Fruit fly (Drosophila melanogaster) whole organism, embryonic: ENCODE measurements around the gene CG31792.
A peak's percentile ranks its signal among the peaks of the same experiment; 100 is the strongest.

Source experiments
- Aef1 ChIP-seq: fragments of 200-800 bp; sonication (Bioruptor generic); IDR thresholded peaks from 3 replicates; pipeline ENCODE4 v1.3.6; 2022; ENCODE audit warnings: missing biosample characterization, missing genetic modification characterization
- Awh ChIP-seq: fragments of 200-800 bp; sonication (Bioruptor generic); IDR thresholded peaks from 2 replicates; pipeline ENCODE4, ENCODE4 v1.3.6; 2022; ENCODE audit warnings: missing biosample characterization, missing genetic modification characterization
- B-H2 ChIP-seq: fragments of 200-800 bp; sonication (Bioruptor generic); optimal IDR thresholded peaks from 2 replicates; lab custom pipeline; 2018; ENCODE audit warnings: missing biosample characterization, mild to moderate bottlenecking, missing genetic modification characterization
- CG10366 ChIP-seq: fragments of 200-800 bp; sonication (Bioruptor generic); IDR thresholded peaks from 2 replicates; pipeline ENCODE4 v1.3.6; 2022; ENCODE audit warnings: missing biosample characterization, missing genetic modification characterization
- CG11504 ChIP-seq: fragments of 200-800 bp; sonication (Bioruptor generic); optimal IDR thresholded peaks from 3 replicates; lab custom pipeline; 2019; ENCODE audit warnings: missing biosample characterization, mild to moderate bottlenecking, missing genetic modification characterization, moderate library complexity
- CG11695 ChIP-seq: fragments of 200-800 bp; sonication (Bioruptor generic); IDR thresholded peaks from 3 replicates; pipeline ENCODE4 v1.3.6; 2022; ENCODE audit warnings: missing biosample characterization, missing genetic modification characterization
- CG14667 ChIP-seq: fragments of 200-800 bp; sonication (Bioruptor generic); IDR thresholded peaks from 2 replicates; pipeline ENCODE4 v1.3.6; 2022; ENCODE audit warnings: missing biosample characterization, missing genetic modification characterization
- CG14710 ChIP-seq: fragments of 200-800 bp; sonication (Bioruptor generic); optimal IDR thresholded peaks from 3 replicates; lab custom pipeline; 2019; ENCODE audit warnings: missing biosample characterization, mild to moderate bottlenecking, missing genetic modification characterization, moderate library complexity
- CG15479 ChIP-seq: fragments of 200-800 bp; sonication (Bioruptor generic); optimal IDR thresholded peaks from 3 replicates; lab custom pipeline; 2019; ENCODE audit warnings: missing biosample characterization, mild to moderate bottlenecking, missing genetic modification characterization, moderate library complexity
- CG15514 ChIP-seq: fragments of 200-800 bp; sonication (Bioruptor generic); optimal IDR thresholded peaks from 3 replicates; lab custom pipeline; 2017; ENCODE audit warnings: missing biosample characterization, missing genetic modification characterization, mild to moderate bottlenecking, moderate library complexity, missing genetic modification reagents
- CG17568 ChIP-seq: fragments of 200-800 bp; sonication (Bioruptor generic); optimal IDR thresholded peaks from 2 replicates; lab custom pipeline; 2018; ENCODE audit warnings: missing biosample characterization, mild to moderate bottlenecking, missing genetic modification characterization, moderate library complexity
- CG18011 ChIP-seq: fragments of 200-800 bp; sonication (Bioruptor generic); optimal IDR thresholded peaks from 2 replicates; lab custom pipeline; 2017; ENCODE audit warnings: missing biosample characterization, missing genetic modification characterization, mild to moderate bottlenecking, moderate library complexity, missing genotype
- CG2116 ChIP-seq: fragments of 200-800 bp; sonication (Bioruptor generic); optimal IDR thresholded peaks from 3 replicates; lab custom pipeline; 2018; ENCODE audit warnings: missing biosample characterization, mild to moderate bottlenecking, missing genetic modification characterization
- CG4404 ChIP-seq: fragments of 200-800 bp; sonication (Bioruptor generic); IDR thresholded peaks from 2 replicates; pipeline ENCODE4 v1.3.6; 2022; ENCODE audit warnings: missing biosample characterization, missing genetic modification characterization
- CG4854 ChIP-seq: fragments of 200-800 bp; sonication (Bioruptor generic); optimal IDR thresholded peaks from 2 replicates; lab custom pipeline; 2016; ENCODE audit warnings: missing biosample characterization, missing genetic modification characterization, inconsistent platforms
- CG6791 ChIP-seq: fragments of 200-800 bp; sonication (Bioruptor generic); IDR thresholded peaks from 3 replicates; pipeline ENCODE4 v1.3.6; 2022; ENCODE audit warnings: missing biosample characterization, missing genetic modification characterization; ENCODE audit not compliant: partially characterized antibody
- CG6854 ChIP-seq: fragments of 200-800 bp; sonication (Bioruptor generic); optimal IDR thresholded peaks from 3 replicates; lab custom pipeline; 2017; ENCODE audit warnings: missing biosample characterization, mild to moderate bottlenecking, missing genetic modification characterization
- CG8290 ChIP-seq, 3 experiments: fragments of 200-800 bp; sonication (Bioruptor generic); optimal IDR thresholded peaks; 2 replicates each; lab custom pipeline; 2016 to 2019; ENCODE audit warnings: missing biosample characterization in 3 of 3, missing genetic modification characterization in 3 of 3, mild to moderate bottlenecking in 2 of 3, moderate library complexity in 1 of 3
- CG9437 ChIP-seq: fragments of 200-800 bp; sonication (Bioruptor generic); optimal IDR thresholded peaks from 2 replicates; lab custom pipeline; 2018; ENCODE audit warnings: missing biosample characterization, mild to moderate bottlenecking, missing genetic modification characterization
- CG9609 ChIP-seq: fragments of 200-800 bp; sonication (Bioruptor generic); optimal IDR thresholded peaks from 3 replicates; lab custom pipeline; 2016; ENCODE audit warnings: missing biosample characterization, missing genetic modification characterization
- CG9876 ChIP-seq: fragments of 200-800 bp; sonication (Bioruptor generic); optimal IDR thresholded peaks from 2 replicates; lab custom pipeline; 2016; ENCODE audit warnings: missing biosample characterization, missing genetic modification characterization
- D ChIP-seq, 2 experiments: fragments of 200-800 bp in 1 of 2; fragments of >200 bp in 1 of 2; sonication (Bioruptor generic) in 1 of 2; optimal IDR thresholded peaks; 2 replicates in 1 of 2; 3 replicates in 1 of 2; lab custom pipeline; 2017; ENCODE audit warnings: mild to moderate bottlenecking in 1 of 2, missing biosample characterization in 1 of 2, missing genetic modification characterization in 1 of 2, missing genetic modification reagents in 1 of 2
- H15 ChIP-seq: fragments of 200-800 bp; sonication (Bioruptor generic); IDR thresholded peaks from 3 replicates; pipeline ENCODE4 v1.3.6; 2022; ENCODE audit warnings: missing biosample characterization, missing genetic modification characterization
- HmgD ChIP-seq: fragments of 200-800 bp; sonication (Bioruptor generic); optimal IDR thresholded peaks from 3 replicates; lab custom pipeline; 2016; ENCODE audit warnings: missing biosample characterization, missing genetic modification characterization
- Opbp ChIP-seq: fragments of 200-800 bp; sonication (Bioruptor generic); IDR thresholded peaks from 3 replicates; pipeline ENCODE4 v1.3.6; 2022; ENCODE audit warnings: missing biosample characterization, missing genetic modification characterization; ENCODE audit not compliant: partially characterized antibody
- Sin3A ChIP-seq: fragments of >200 bp; optimal IDR thresholded peaks from 2 replicates; lab custom pipeline; 2018
- cwo ChIP-seq: fragments of 200-800 bp; sonication (Bioruptor generic); optimal IDR thresholded peaks from 3 replicates; lab custom pipeline; 2017; ENCODE audit warnings: missing biosample characterization, missing genetic modification characterization, mild to moderate bottlenecking, moderate library complexity, missing genetic modification reagents
- dan ChIP-seq: fragments of 200-800 bp; sonication (Bioruptor generic); IDR thresholded peaks from 2 replicates; pipeline ENCODE4 v1.3.6; 2022; ENCODE audit warnings: missing biosample characterization, missing genetic modification characterization
- danr ChIP-seq: fragments of 200-800 bp; sonication (Bioruptor generic); IDR thresholded peaks from 2 replicates; pipeline ENCODE4 v1.3.6; 2022; ENCODE audit warnings: missing biosample characterization, missing genetic modification characterization
- dmrt11E ChIP-seq: fragments of 200-800 bp; sonication (Bioruptor generic); optimal IDR thresholded peaks from 3 replicates; lab custom pipeline; 2018; ENCODE audit warnings: missing biosample characterization, mild to moderate bottlenecking, missing genetic modification characterization, moderate library complexity
- en ChIP-seq: fragments of 200-800 bp; sonication (Bioruptor generic); optimal IDR thresholded peaks from 2 replicates; lab custom pipeline; 2016; ENCODE audit warnings: missing biosample characterization, missing genetic modification characterization
- fd64A ChIP-seq: fragments of 200-800 bp; sonication (Bioruptor generic); optimal IDR thresholded peaks from 3 replicates; lab custom pipeline; 2018; ENCODE audit warnings: missing biosample characterization, mild to moderate bottlenecking, missing genetic modification characterization
- fd96Cb ChIP-seq: fragments of 200-800 bp; sonication (Bioruptor generic); optimal IDR thresholded peaks from 2 replicates; lab custom pipeline; 2018; ENCODE audit warnings: missing biosample characterization, mild to moderate bottlenecking, missing genetic modification characterization, moderate library complexity
- h ChIP-seq: fragments of >200 bp; optimal IDR thresholded peaks from 2 replicates; lab custom pipeline; 2017
- hbn ChIP-seq: fragments of 200-800 bp; sonication (Bioruptor generic); IDR thresholded peaks from 2 replicates; pipeline ENCODE4 v1.3.6; 2022; ENCODE audit warnings: missing biosample characterization, missing genetic modification characterization; ENCODE audit not compliant: partially characterized antibody
- klu ChIP-seq: fragments of 200-800 bp; sonication (Bioruptor generic); IDR thresholded peaks from 2 replicates; pipeline ENCODE4 v1.3.6; 2022; ENCODE audit warnings: missing biosample characterization, missing genetic modification characterization
- lilli ChIP-seq: fragments of 200-800 bp; sonication (Bioruptor generic); optimal IDR thresholded peaks from 3 replicates; lab custom pipeline; 2016; ENCODE audit warnings: missing biosample characterization, missing genetic modification characterization
- luna ChIP-seq: fragments of 200-800 bp; sonication (Bioruptor generic); optimal IDR thresholded peaks from 2 replicates; lab custom pipeline; 2016; ENCODE audit warnings: missing biosample characterization, missing genetic modification characterization
- odd ChIP-seq: fragments of 200-800 bp; sonication (Bioruptor generic); optimal IDR thresholded peaks from 2 replicates; lab custom pipeline; 2017; ENCODE audit warnings: missing biosample characterization, mild to moderate bottlenecking, missing genetic modification characterization
- org-1 ChIP-seq: fragments of 200-800 bp; sonication (Bioruptor generic); optimal IDR thresholded peaks from 2 replicates; lab custom pipeline; 2017; ENCODE audit warnings: missing biosample characterization, missing genetic modification characterization
- ro ChIP-seq: fragments of 200-800 bp; sonication (Bioruptor generic); IDR thresholded peaks from 2 replicates; pipeline ENCODE4 v1.3.6; 2022; ENCODE audit warnings: missing biosample characterization, missing genetic modification characterization
- sima ChIP-seq: fragments of 200-800 bp; sonication (Bioruptor generic); optimal IDR thresholded peaks from 2 replicates; lab custom pipeline; 2016; ENCODE audit warnings: missing biosample characterization, missing genetic modification characterization
- slou ChIP-seq: fragments of 200-800 bp; sonication (Bioruptor generic); optimal IDR thresholded peaks from 3 replicates; lab custom pipeline; 2016; ENCODE audit warnings: missing biosample characterization, missing genetic modification characterization
- so ChIP-seq: fragments of 200-800 bp; sonication (Bioruptor generic); IDR thresholded peaks from 3 replicates; pipeline ENCODE4 v1.3.6; 2022; ENCODE audit warnings: missing biosample characterization, missing genetic modification characterization
- sr ChIP-seq: fragments of 200-800 bp; sonication (Bioruptor generic); IDR thresholded peaks from 3 replicates; pipeline ENCODE4 v1.3.6; 2022; ENCODE audit warnings: missing biosample characterization, missing genetic modification characterization
- stc ChIP-seq: fragments of 200-800 bp; sonication (Bioruptor generic); IDR thresholded peaks from 2 replicates; pipeline ENCODE4 v1.3.6; 2022; ENCODE audit warnings: missing biosample characterization, missing genetic modification characterization
- tgo ChIP-seq: fragments of 200-800 bp; sonication (Bioruptor generic); IDR thresholded peaks from 3 replicates; pipeline ENCODE4 v1.3.6; 2022; ENCODE audit warnings: missing biosample characterization, missing genetic modification characterization
- tll ChIP-seq, 2 experiments: fragments of 200-800 bp in 1 of 2; fragments of >200 bp in 1 of 2; sonication (Bioruptor generic) in 1 of 2; optimal IDR thresholded peaks; 2 replicates each; lab custom pipeline; 2017 to 2019; ENCODE audit warnings: missing biosample characterization in 2 of 2, missing genetic modification characterization in 2 of 2, mild to moderate bottlenecking in 1 of 2, moderate library complexity in 1 of 2
- ttk ChIP-seq: fragments of 200-800 bp; sonication (Bioruptor generic); IDR thresholded peaks from 2 replicates; pipeline ENCODE4 v2.1.2; 2022; ENCODE audit warnings: missing biosample characterization, missing genetic modification characterization
- tx ChIP-seq: fragments of 200-800 bp; sonication (Bioruptor generic); optimal IDR thresholded peaks from 2 replicates; lab custom pipeline; 2016; ENCODE audit warnings: missing biosample characterization, missing genetic modification characterization

Gene CG31792

DNA sequence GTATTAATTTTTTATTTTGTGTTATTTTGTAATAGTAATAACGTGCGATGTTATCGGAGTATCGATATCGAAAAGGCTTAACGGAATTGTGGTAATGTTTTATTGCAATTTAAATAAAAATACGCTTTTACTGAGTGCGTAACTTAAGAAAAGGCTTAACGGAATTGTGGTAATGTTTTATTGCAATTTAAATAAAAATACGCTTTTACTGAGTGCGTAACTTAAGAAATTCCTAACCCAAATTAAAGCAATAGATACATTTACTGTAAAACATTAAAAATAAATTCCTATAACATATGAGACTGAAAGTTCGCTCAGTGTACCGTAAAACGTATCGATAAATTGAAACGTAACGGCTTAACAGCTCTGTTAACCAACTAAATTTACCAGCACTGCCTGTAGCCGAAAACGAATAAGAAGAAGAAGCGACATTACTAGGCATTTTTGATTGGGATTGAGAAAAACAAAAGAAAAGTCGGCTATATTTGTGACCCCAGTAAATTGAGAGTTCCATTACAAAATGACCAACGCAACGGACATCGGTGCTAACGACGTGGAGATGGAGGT, 54.4 kb downstream of the CG31792 start, which contains the start of gene Rpn3 (continued):
- TF ChIP-seq dan (no peak), CG18011 (GFP tag; lab: Kevin White, UChicago) (peak; percentile 69), en (peak; percentile 56), Opbp (GFP tag; lab: Robert Waterston, UW) (no peak; the same call in 2 of the 3 replicates), CG6791 (GFP tag; lab: Robert Waterston, UW) (peak; percentile 71), luna (GFP tag; lab: Kevin White, UChicago) (peak; percentile 24), dmrt11E (tag; lab: Kevin White, UChicago) (peak; percentile 82), sr (GFP tag; lab: Robert Waterston, UW) (peak; percentile 29; the same call in 1 of the 3 replicates), B-H2 (GFP tag; lab: Kevin White, UChicago) (peak; percentile 45), D (optimal IDR thresholded peaks at IDR 0.05; lab: Kevin White, UChicago) (no peak), D (GFP tag; optimal IDR thresholded peaks at IDR 0.05; lab: Kevin White, UChicago) (peak; percentile 55), CG2116 (GFP tag; lab: Kevin White, UChicago) (peak; percentile 75), CG10366 (GFP tag; lab: Robert Waterston, UW) (peak; percentile 84), Sin3A (lab: Kevin White, UChicago) (no peak), CG17568 (GFP tag; lab: Kevin White, UChicago) (no peak), HmgD (GFP tag; lab: Kevin White, UChicago) (peak; percentile 67), CG4854 (peak; percentile 65), hbn (GFP tag; lab: Robert Waterston, UW) (peak; percentile 64), stc (GFP tag; lab: Robert Waterston, UW) (peak; percentile 73), tll (GFP tag; optimal IDR thresholded peaks at IDR 0.05; lab: Kevin White, UChicago) (no peak), H15 (GFP tag; lab: Robert Waterston, UW) (peak; percentile 87), ttk (peak; percentile 64), sima (GFP tag; lab: Kevin White, UChicago) (peak; percentile 17), tgo (GFP tag; lab: Robert Waterston, UW) (peak; percentile 86), CG11695 (GFP tag; lab: Robert Waterston, UW) (peak; percentile 86), ro (GFP tag; lab: Robert Waterston, UW) (peak; percentile 69), odd (GFP tag; lab: Kevin White, UChicago) (no peak), CG9876 (GFP tag; lab: Kevin White, UChicago) (peak; percentile 64), klu (GFP tag; lab: Robert Waterston, UW) (peak; percentile 68; the same call in 1 of the 2 replicates), CG15479 (no peak), CG6854 (GFP tag; lab: Kevin White, UChicago) (peak; percentile 33), Awh (GFP tag; lab: Robert Waterston, UW) (peak; percentile 85), fd96Cb (tag; lab: Kevin White, UChicago) (peak; percentile 79), CG8290 (GFP tag; optimal IDR thresholded peaks at IDR 0.05; lab: Kevin White, UChicago) (peak; percentile 77), CG8290 (tag; optimal IDR thresholded peaks at IDR 0.05; lab: Kevin White, UChicago) (no peak), lilli (GFP tag; lab: Kevin White, UChicago) (peak; percentile 91), Aef1 (GFP tag; lab: Robert Waterston, UW) (peak; percentile 82), CG14710 (tag; lab: Kevin White, UChicago) (peak; percentile 87), org-1 (GFP tag; lab: Kevin White, UChicago) (peak; percentile 32), CG15514 (GFP tag; lab: Kevin White, UChicago) (peak; percentile 67), CG9437 (GFP tag; lab: Kevin White, UChicago) (peak; percentile 99), slou (GFP tag; lab: Kevin White, UChicago) (peak; percentile 68), CG4404 (peak; percentile 60), cwo (peak; percentile 71), tx (peak; percentile 75), so (GFP tag; lab: Robert Waterston, UW) (peak; percentile 84), CG9609 (GFP tag; lab: Kevin White, UChicago) (peak; percentile 83), h (lab: Kevin White, UChicago) (no peak), fd64A (GFP tag; lab: Kevin White, UChicago) (no peak), CG11504 (tag; lab: Kevin White, UChicago) (peak; percentile 80), danr (GFP tag; lab: Robert Waterston, UW) (peak; percentile 63), CG14667 (GFP tag; lab: Robert Waterston, UW) (peak; percentile 78)
